Fruit fly (Drosophila melanogaster) whole organism, embryonic: ENCODE results near the gene CG8176.

Source experiments
- CG11085 ChIP-seq: fragments of 200-800 bp; sonication (Bioruptor generic); IDR thresholded peaks from 2 replicates; pipeline ENCODE4 v1.3.6; 2022; ENCODE audit warnings: missing biosample characterization, missing genetic modification characterization
- CG13775 ChIP-seq: fragments of 200-800 bp; sonication (Bioruptor generic); optimal IDR thresholded peaks from 3 replicates; lab custom pipeline; 2017; ENCODE audit warnings: missing biosample characterization, mild to moderate bottlenecking, missing genetic modification characterization
- CG17568 ChIP-seq: fragments of 200-800 bp; sonication (Bioruptor generic); optimal IDR thresholded peaks from 2 replicates; lab custom pipeline; 2018; ENCODE audit warnings: missing biosample characterization, mild to moderate bottlenecking, missing genetic modification characterization, moderate library complexity
- CG18476 ChIP-seq: fragments of 200-800 bp; sonication (Bioruptor generic); optimal IDR thresholded peaks from 2 replicates; lab custom pipeline; 2016; ENCODE audit warnings: missing biosample characterization, mild to moderate bottlenecking, missing genetic modification characterization
- CG31441 ChIP-seq: fragments of 200-800 bp; sonication (Bioruptor generic); IDR thresholded peaks from 2 replicates; pipeline ENCODE4 v1.3.6; 2022; ENCODE audit warnings: missing biosample characterization, missing genetic modification characterization
- CG33557 ChIP-seq: fragments of 200-800 bp; sonication (Bioruptor generic); optimal IDR thresholded peaks from 2 replicates; lab custom pipeline; 2019; ENCODE audit warnings: missing biosample characterization, mild to moderate bottlenecking, missing genetic modification characterization, moderate library complexity
- Ravus ChIP-seq: fragments of 200-800 bp; sonication (Bioruptor generic); IDR thresholded peaks from 2 replicates; pipeline ENCODE4 v1.3.6; 2022; ENCODE audit warnings: missing biosample characterization, missing genetic modification characterization

- no peak for TF ChIP-seq Ravus
- TF ChIP-seq CG33557 (GFP tag; lab: Kevin White, UChicago), result no peak
- peak; percentile 25 for TF ChIP-seq CG17568
- TF ChIP-seq CG11085 (GFP tag; lab: Robert Waterston, UW), result no peak
- TF ChIP-seq CG18476 (GFP tag; lab: Kevin White, UChicago), result no peak
- TF ChIP-seq CG13775, result no peak
- TF ChIP-seq CG31441, result peak; percentile 45; the same call in 1 of the 2 replicates
These were observed 11.5 kb upstream of the CG8176 start, which contains the start of gene CG8149 for dm6 chr3R:9504355-9504754.
